Fruit fly (Drosophila melanogaster): Measurements from ENCODE around the gene CG17593.

DNA sequence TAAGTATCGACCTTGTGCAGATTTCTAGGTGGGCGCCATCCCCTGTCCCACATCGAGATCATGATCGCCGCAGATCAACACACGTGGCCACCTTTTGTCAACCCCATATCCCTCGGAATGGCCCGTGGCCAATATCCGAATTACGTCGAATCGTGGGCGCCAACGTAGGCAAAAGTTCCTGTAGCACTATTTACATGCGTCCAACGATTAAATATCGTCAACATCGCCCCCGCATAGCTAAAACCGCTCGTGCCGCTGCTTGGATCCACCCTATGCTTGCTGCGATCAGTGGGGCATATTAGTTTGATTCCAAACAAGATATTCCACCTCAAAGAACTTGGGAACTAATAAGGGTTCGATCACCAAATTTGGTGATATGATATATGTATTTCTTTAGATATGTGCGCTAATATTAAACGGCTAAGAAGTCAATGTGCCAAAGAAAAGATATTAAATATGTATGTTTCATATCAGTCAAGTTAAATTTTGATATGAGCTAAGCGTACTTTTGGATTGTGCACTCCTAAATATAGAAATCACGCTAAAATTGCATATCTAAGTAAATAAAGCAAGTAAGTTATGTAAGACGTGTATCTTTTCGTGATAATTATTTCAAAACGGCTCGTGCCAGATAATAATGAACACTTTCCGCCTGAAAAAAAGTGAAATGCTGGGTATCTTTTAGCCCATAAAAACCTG, 37.5 kb upstream of the CG17593 start:
- TF ChIP-seq Abd-B (GFP tag; optimal IDR thresholded peaks at IDR 0.05) (no peak), Myc (optimal IDR thresholded peaks at IDR 0.05) (no peak)
